Worm (Caenorhabditis elegans) whole organism, L1 larva: ENCODE measurements around the gene Y75B8A.6.

Source experiments
- C04F5.9 ChIP-seq: sonication (generic microtip); optimal IDR thresholded peaks from 2 replicates; lab custom pipeline; 2016; ENCODE audit warnings: missing genetic modification characterization, missing compliant biosample characterization
- C34B4.2 ChIP-seq: sonication (generic microtip); optimal IDR thresholded peaks from 2 replicates; lab custom pipeline; 2017; ENCODE audit warnings: mild to moderate bottlenecking, missing genetic modification characterization, missing compliant biosample characterization
- ceh-63 ChIP-seq: fragments of 200-800 bp; sonication (Bioruptor generic); optimal IDR thresholded peaks from 2 replicates; lab custom pipeline; 2018; ENCODE audit warnings: mild to moderate bottlenecking, missing genetic modification characterization, missing compliant biosample characterization
- ceh-8 ChIP-seq: fragments of 200-800 bp; sonication (Bioruptor generic); optimal IDR thresholded peaks from 2 replicates; lab custom pipeline; 2018; ENCODE audit warnings: mild to moderate bottlenecking, missing genetic modification characterization, moderate library complexity, missing compliant biosample characterization
- ces-1 ChIP-seq: fragments of 150-350 bp; optimal IDR thresholded peaks from 2 replicates; lab custom pipeline; 2014; ENCODE audit warnings: missing biosample characterization, missing genetic modification reagents, missing genetic modification characterization
- efl-1 ChIP-seq, 4 experiments: fragments of 150-350 bp; optimal IDR thresholded peaks in 3 of 4; peaks in 1 of 4; 1 replicate in 1 of 4; 2 replicates in 3 of 4; lab custom pipeline; 2014; ENCODE audit warnings: missing biosample characterization in 2 of 4, missing genetic modification characterization in 2 of 4, missing genetic modification reagents in 2 of 4
- egl-13 ChIP-seq: sonication (generic microtip); optimal IDR thresholded peaks from 2 replicates; lab custom pipeline; 2016; ENCODE audit warnings: missing genotype, missing genetic modification reagents, missing genetic modification characterization, missing compliant biosample characterization
- fkh-4 ChIP-seq: sonication (generic microtip); optimal IDR thresholded peaks from 2 replicates; lab custom pipeline; 2016; ENCODE audit warnings: missing compliant biosample characterization, missing genetic modification characterization, borderline replicate concordance
- fos-1 ChIP-seq: fragments of 150-350 bp; optimal IDR thresholded peaks from 2 replicates; lab custom pipeline; 2014; ENCODE audit warnings: missing biosample characterization, missing genetic modification characterization
- irx-1 ChIP-seq: sonication (generic microtip); optimal IDR thresholded peaks from 2 replicates; lab custom pipeline; 2016; ENCODE audit warnings: missing genetic modification characterization, missing compliant biosample characterization
- lir-3 ChIP-seq: sonication (generic microtip); optimal IDR thresholded peaks from 2 replicates; lab custom pipeline; 2016; ENCODE audit warnings: mild to moderate bottlenecking, missing genetic modification characterization, moderate library complexity, missing compliant biosample characterization; ENCODE audit not compliant: poor library complexity
- lsy-2 ChIP-seq, 2 experiments: fragments of 150-350 bp; optimal IDR thresholded peaks; 2 replicates each; lab custom pipeline; 2014; ENCODE audit warnings: missing biosample characterization in 2 of 2, missing genetic modification characterization in 2 of 2
- nhr-20 ChIP-seq: sonication (generic microtip); optimal IDR thresholded peaks from 2 replicates; lab custom pipeline; 2016; ENCODE audit warnings: mild to moderate bottlenecking, missing genetic modification characterization, missing compliant biosample characterization
- nhr-28 ChIP-seq: fragments of 150-350 bp; optimal IDR thresholded peaks from 2 replicates; lab custom pipeline; 2014; ENCODE audit warnings: missing biosample characterization, missing genetic modification characterization
- nhr-47 ChIP-seq: sonication (generic microtip); optimal IDR thresholded peaks from 2 replicates; lab custom pipeline; 2016; ENCODE audit warnings: mild to moderate bottlenecking, missing genetic modification characterization, moderate library complexity, missing compliant biosample characterization
- nhr-71 ChIP-seq: sonication (generic microtip); optimal IDR thresholded peaks from 2 replicates; lab custom pipeline; 2016; ENCODE audit warnings: mild to moderate bottlenecking, missing genetic modification characterization, moderate library complexity, missing compliant biosample characterization
- nhr-76 ChIP-seq: sonication (generic microtip); optimal IDR thresholded peaks from 2 replicates; lab custom pipeline; 2017; ENCODE audit warnings: missing biosample characterization, missing genetic modification characterization
- nhr-84 ChIP-seq: sonication (generic microtip); optimal IDR thresholded peaks from 2 replicates; lab custom pipeline; 2017; ENCODE audit warnings: missing biosample characterization, missing genetic modification characterization
- pag-3 ChIP-seq: sonication (generic microtip); optimal IDR thresholded peaks from 2 replicates; lab custom pipeline; 2017; ENCODE audit warnings: missing genetic modification characterization, mild to moderate bottlenecking, missing compliant biosample characterization, antibody characterized with exemption, borderline replicate concordance; ENCODE audit not compliant: insufficient read depth
- pax-3 ChIP-seq: fragments of 200-800 bp; sonication (Bioruptor generic); optimal IDR thresholded peaks from 2 replicates; lab custom pipeline; 2018; ENCODE audit warnings: mild to moderate bottlenecking, missing genetic modification characterization, moderate library complexity, missing compliant biosample characterization
- skn-1 ChIP-seq: fragments of 150-350 bp; optimal IDR thresholded peaks from 2 replicates; lab custom pipeline; 2014; ENCODE audit warnings: missing biosample characterization, missing genetic modification characterization
- snpc-4 ChIP-seq: fragments of 150-350 bp; optimal IDR thresholded peaks from 2 replicates; lab custom pipeline; 2014; ENCODE audit warnings: missing biosample characterization, missing genetic modification characterization
- sox-4 ChIP-seq: sonication (generic microtip); optimal IDR thresholded peaks from 2 replicates; lab custom pipeline; 2016; ENCODE audit warnings: missing genetic modification characterization, missing compliant biosample characterization
- tbx-2 ChIP-seq: sonication (generic microtip); optimal IDR thresholded peaks from 2 replicates; lab custom pipeline; 2016; ENCODE audit warnings: missing genetic modification characterization, missing compliant biosample characterization
- tlp-1 ChIP-seq: fragments of 150-350 bp; optimal IDR thresholded peaks from 2 replicates; lab custom pipeline; 2014; ENCODE audit warnings: missing biosample characterization, missing genetic modification characterization
- unc-62 ChIP-seq: fragments of 150-350 bp; optimal IDR thresholded peaks from 2 replicates; lab custom pipeline; 2014; ENCODE audit warnings: missing biosample characterization, missing genetic modification reagents, missing genetic modification characterization
- zip-4 ChIP-seq: fragments of 200-800 bp; sonication (Bioruptor generic); optimal IDR thresholded peaks from 2 replicates; lab custom pipeline; 2018; ENCODE audit warnings: mild to moderate bottlenecking, missing genetic modification characterization, moderate library complexity, missing compliant biosample characterization
- ztf-11 ChIP-seq, 2 experiments: sonication (generic microtip); optimal IDR thresholded peaks; 2 replicates each; lab custom pipeline; 2016 to 2017; ENCODE audit warnings: missing genetic modification characterization in 2 of 2, missing biosample characterization in 1 of 2, missing compliant biosample characterization in 1 of 2

The Y75B8A.6 gene

DNA sequence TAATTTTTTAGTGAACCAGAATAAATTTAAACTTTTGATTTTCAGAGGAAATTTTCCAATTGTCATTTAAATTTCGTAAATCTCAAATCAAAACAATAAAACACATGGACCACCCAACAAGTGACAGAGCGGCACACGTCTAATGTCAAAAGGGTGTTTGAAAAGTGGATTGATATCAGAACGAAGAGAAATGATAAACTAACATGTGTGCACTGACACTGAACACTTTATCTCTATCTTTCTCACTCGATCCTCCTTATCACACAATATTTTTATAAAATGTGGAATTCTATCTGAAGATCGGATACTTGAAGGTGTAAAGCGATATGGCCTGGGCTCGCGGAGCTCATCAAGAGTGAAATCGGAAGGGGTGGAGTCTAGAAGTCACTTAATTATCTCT is 10.5 kb downstream of the Y75B8A.6 start:
- TF ChIP-seq zip-4 (GFP tag; lab: Kevin White, UChicago) (no peak), ces-1 (GFP tag; lab: Kevin White, UChicago) (no peak), ceh-63 (no peak), skn-1 (no peak), nhr-28 (tag; lab: Kevin White, UChicago) (no peak), ceh-8 (no peak), ztf-11 (tag; optimal IDR thresholded peaks at IDR 0.05; lab: Kevin White, UChicago) (no peak), nhr-47 (no peak), nhr-20 (tag; lab: Kevin White, UChicago) (no peak), sox-4 (tag; lab: Kevin White, UChicago) (no peak), tbx-2 (tag; lab: Kevin White, UChicago) (no peak), nhr-71 (tag; lab: Kevin White, UChicago) (no peak)

DNA sequence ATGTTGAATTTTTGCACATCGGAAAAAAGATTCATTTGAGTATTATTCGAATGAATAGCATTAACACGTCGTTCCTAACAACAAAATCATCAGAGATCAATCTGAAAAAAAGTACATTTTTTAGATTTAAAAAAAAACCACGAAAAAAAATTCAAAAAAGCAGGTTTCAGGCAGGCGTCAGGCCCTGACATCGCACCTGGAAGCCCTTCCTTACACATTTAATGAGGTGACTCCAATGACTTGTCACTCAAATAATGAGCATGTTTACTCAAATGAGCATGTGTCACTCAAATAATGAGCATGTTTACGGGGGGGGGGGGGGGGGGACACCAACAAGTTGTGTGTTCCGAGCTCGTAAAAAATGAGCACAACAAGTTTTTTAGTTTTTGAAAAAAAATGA is 11.8 kb downstream of the Y75B8A.6 start, which contains the start of gene lron-12:
lron-12 (minus strand) TSS at position 101 of the 400 bp plus-strand sequence.
- TF ChIP-seq pag-3 (tag; lab: Kevin White, UChicago) = no peak
- TF ChIP-seq efl-1 (optimal IDR thresholded peaks at IDR 0.05; lab: Kevin White, UChicago) = no peak
- TF ChIP-seq efl-1 (GFP tag; optimal IDR thresholded peaks at IDR 0.05 in 1 of 2; lab: Kevin White, UChicago) = peak in 1 of 2 experiments; percentile 6

DNA sequence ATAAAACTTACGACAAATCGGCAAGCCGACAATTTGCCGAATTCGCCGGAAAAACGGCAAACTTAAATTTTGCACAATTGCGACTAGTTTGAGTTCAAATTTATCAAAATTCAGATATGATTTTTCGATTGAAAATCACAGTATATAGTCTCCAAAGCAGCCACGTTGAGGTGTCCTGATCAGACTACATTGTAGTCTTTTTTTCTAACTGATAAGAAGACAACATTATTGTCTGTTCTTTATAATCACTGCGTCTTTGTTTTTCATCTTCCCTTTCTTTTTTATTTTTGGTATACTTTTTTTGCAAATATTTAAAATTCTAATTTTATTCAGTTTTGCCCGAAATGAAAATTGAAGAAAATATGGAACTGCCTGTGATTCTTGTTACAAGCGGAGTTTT is 22.7 kb downstream of the Y75B8A.6 start, which contains the start of the genes cest-12 and lonp-2:
cest-12 (minus strand) TSS at position 101 of the 400 bp plus-strand sequence.
lonp-2 (plus strand) TSS at position 334 of the 400 bp plus-strand sequence.
- TF ChIP-seq nhr-84 (tag; lab: Kevin White, UChicago) = no peak
- no peak for TF ChIP-seq efl-1 (optimal IDR thresholded peaks at IDR 0.05; lab: Kevin White, UChicago)
- TF ChIP-seq efl-1 (GFP tag; optimal IDR thresholded peaks at IDR 0.05 in 1 of 2; lab: Kevin White, UChicago) = peak in 1 of 2 experiments; percentile 36
- no peak for TF ChIP-seq fos-1 (tag; lab: Kevin White, UChicago)
- TF ChIP-seq nhr-20 (tag; lab: Kevin White, UChicago) = peak; percentile 20
- TF ChIP-seq, all 84 proteins: peak for 2

DNA sequence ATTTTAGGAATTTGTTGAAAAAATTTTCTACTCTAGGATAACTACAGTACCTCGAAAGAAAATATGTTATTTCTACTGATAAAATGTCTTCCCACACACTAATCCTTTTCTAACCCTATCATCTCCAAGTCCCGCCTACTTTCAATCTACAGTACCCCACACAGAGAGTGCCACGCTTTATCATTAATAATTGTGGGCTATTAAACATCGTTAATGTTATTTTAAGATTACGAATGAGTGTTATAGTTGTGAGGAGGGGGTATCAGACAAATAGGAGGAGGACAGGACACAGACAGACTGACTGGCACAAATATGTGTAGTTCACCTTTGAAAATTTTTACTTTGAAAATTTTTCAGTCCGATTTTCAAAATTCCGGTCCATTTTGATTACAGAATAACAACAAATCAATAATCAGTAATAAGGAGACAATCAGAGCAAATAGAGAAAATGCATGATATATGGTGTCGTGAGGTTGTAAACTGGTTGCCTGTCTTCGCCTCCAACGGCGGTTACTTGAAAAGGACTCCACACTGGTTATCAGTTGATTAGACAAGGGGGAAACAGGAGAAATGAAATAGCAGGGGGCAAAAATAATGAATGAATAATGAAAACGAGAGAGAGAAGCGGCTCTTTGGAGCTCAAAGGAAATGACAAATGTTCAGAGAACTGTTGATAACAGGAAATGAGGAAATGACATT is 35.8 kb downstream of the Y75B8A.6 start:
- no peak for TF ChIP-seq efl-1 (optimal IDR thresholded peaks at IDR 0.05; lab: Kevin White, UChicago)
- TF ChIP-seq efl-1 (GFP tag; optimal IDR thresholded peaks at IDR 0.05 in 1 of 2; lab: Kevin White, UChicago) = peak in 1 of 2 experiments; percentile 60
- TF ChIP-seq fkh-4 (tag; lab: Kevin White, UChicago) = no peak
- TF ChIP-seq lsy-2 (tag; optimal IDR thresholded peaks at IDR 0.05; lab: Kevin White, UChicago) = peak in 1 of 2 experiments; percentile 30

DNA sequence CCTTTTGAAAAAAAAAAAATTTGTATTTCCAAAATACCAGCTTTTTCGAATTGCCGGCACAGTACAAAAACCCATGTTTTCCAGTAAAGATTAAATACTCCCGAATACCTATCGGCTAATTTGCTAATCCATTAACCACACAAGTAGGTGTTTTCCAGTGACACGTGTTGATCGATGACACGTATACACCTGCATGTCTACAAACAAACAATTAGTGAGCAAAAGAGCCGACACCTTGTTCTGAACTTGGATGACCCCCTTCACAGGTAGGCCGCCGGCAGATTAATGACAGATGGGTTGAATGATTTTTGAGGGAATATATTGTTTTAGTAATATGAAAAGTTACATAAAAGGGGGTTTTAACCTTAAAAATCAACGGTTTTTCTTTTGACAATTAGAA is 37.5 kb downstream of the Y75B8A.6 start:
- TF ChIP-seq irx-1 (tag; lab: Kevin White, UChicago) = no peak
- TF ChIP-seq nhr-76 (tag; lab: Kevin White, UChicago) = no peak
- no peak for TF ChIP-seq C34B4.2 (tag; lab: Kevin White, UChicago)
- TF ChIP-seq unc-62 (GFP tag; lab: Kevin White, UChicago) = no peak
- TF ChIP-seq nhr-47 = no peak
- no peak for TF ChIP-seq fos-1 (tag; lab: Kevin White, UChicago)
- TF ChIP-seq pax-3 (tag; lab: Kevin White, UChicago) = no peak
- TF ChIP-seq snpc-4 = no peak
- no peak for TF ChIP-seq tlp-1 (tag; lab: Kevin White, UChicago)
- TF ChIP-seq lir-3 = no peak
- no peak for TF ChIP-seq egl-13 (tag; lab: Kevin White, UChicago)

DNA sequence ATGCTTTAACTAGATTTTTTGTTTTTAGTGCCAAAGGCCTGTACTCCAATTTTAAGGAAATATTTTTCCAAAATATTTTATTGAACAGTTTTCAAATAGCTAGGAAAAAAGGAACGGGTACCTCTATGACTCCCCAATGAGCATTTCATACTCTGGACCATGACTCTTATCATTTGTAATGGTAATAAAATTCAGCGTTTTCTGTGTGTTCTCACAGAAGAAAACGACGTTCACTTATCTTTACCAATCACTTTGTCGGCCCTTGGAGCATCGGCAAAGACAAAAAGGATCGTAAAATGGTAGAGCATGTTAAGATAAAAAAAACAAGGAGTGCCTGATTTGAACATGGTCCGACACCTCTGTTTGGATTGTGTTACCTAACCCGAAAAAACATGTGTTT is 42.6 kb downstream of the Y75B8A.6 start:
- TF ChIP-seq C04F5.9 (tag; lab: Kevin White, UChicago) (no peak), efl-1 (optimal IDR thresholded peaks at IDR 0.05; lab: Kevin White, UChicago) (no peak), efl-1 (GFP tag; optimal IDR thresholded peaks at IDR 0.05 in 1 of 2; lab: Kevin White, UChicago) (peak in 1 of 2 experiments; percentile 54)
